Fruit fly (Drosophila melanogaster): ENCODE results near the gene ImpE2.

DNA sequence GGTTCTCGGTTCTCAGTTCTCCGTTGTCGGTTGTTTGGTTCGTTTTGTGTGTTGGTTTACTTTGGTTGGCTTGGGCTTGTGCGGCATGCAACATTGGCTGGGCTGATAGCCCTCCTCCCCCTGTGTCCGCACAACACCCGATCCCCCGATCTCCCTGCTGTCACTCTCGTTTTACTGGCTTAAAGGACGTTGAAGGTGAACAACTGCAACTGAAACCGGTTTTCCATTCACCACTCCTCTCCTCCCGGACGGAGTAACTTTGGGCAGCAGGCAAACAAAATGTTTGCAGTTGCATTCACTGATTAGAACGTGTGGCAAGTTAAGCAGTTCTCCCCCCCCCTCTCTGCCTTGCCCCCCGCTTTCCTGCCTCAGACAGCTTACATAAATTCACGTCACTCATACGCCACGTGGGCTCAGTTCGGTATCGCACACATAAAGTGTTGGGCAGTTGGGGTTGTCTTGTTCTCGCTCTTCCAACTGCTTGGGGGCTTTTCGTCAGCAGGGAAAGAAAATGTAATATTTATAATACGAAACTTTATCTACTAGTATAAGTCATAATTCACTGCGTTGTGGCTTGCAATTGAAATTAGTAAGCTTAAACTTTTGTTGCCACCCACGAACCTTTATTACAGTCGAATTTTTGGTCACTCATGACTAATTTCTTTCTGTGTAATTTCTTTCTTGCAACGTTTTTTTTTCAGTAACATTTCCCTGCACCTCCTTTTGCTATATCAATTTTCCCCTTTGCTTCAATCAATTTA, 24.6 kb upstream of the ImpE2 start:
- TF ChIP-seq Clk (GFP tag; optimal IDR thresholded peaks at IDR 0.05): no peak
- no peak for TF ChIP-seq bab1 (GFP tag; optimal IDR thresholded peaks at IDR 0.05)
